Fruit fly (Drosophila melanogaster) whole organism, embryonic: ENCODE results near the gene CG12171.

Experiments
- Atf-2 ChIP-seq: fragments of 200-800 bp; sonication (Bioruptor generic); optimal IDR thresholded peaks from 2 replicates; lab custom pipeline; 2016; ENCODE audit warnings: missing biosample characterization, missing genetic modification characterization
- Awh ChIP-seq: fragments of 200-800 bp; sonication (Bioruptor generic); IDR thresholded peaks from 2 replicates; pipeline ENCODE4, ENCODE4 v1.3.6; 2022; ENCODE audit warnings: missing biosample characterization, missing genetic modification characterization
- BtbVII ChIP-seq: fragments of 200-800 bp; sonication (Bioruptor generic); optimal IDR thresholded peaks from 3 replicates; lab custom pipeline; 2017; ENCODE audit warnings: missing biosample characterization, mild to moderate bottlenecking, missing genetic modification characterization
- CG10147 ChIP-seq: fragments of 200-800 bp; sonication (Bioruptor generic); optimal IDR thresholded peaks from 2 replicates; lab custom pipeline; 2019; ENCODE audit warnings: missing biosample characterization, mild to moderate bottlenecking, missing genetic modification characterization, moderate library complexity
- CG10979 ChIP-seq: fragments of 200-800 bp; sonication (Bioruptor generic); optimal IDR thresholded peaks from 2 replicates; lab custom pipeline; 2018; ENCODE audit warnings: missing biosample characterization, mild to moderate bottlenecking, missing genetic modification characterization, moderate library complexity
- CG11504 ChIP-seq: fragments of 200-800 bp; sonication (Bioruptor generic); optimal IDR thresholded peaks from 3 replicates; lab custom pipeline; 2019; ENCODE audit warnings: missing biosample characterization, mild to moderate bottlenecking, missing genetic modification characterization, moderate library complexity
- CG1603 ChIP-seq: fragments of 200-800 bp; sonication (Bioruptor generic); optimal IDR thresholded peaks from 2 replicates; lab custom pipeline; 2019; ENCODE audit warnings: missing biosample characterization, mild to moderate bottlenecking, missing genetic modification characterization, moderate library complexity
- CG17361 ChIP-seq: fragments of 200-800 bp; sonication (Bioruptor generic); IDR thresholded peaks from 3 replicates; pipeline ENCODE4 v1.3.6; 2022; ENCODE audit warnings: missing biosample characterization, missing genetic modification characterization
- CG17802 ChIP-seq: fragments of 200-800 bp; sonication (Bioruptor generic); optimal IDR thresholded peaks from 2 replicates; lab custom pipeline; 2018; ENCODE audit warnings: missing biosample characterization, mild to moderate bottlenecking, missing genetic modification characterization, moderate library complexity
- CG17912 ChIP-seq: fragments of 200-800 bp; sonication (Bioruptor generic); optimal IDR thresholded peaks from 2 replicates; lab custom pipeline; 2018; ENCODE audit warnings: missing biosample characterization, mild to moderate bottlenecking, missing genetic modification characterization
- CG1832 ChIP-seq: fragments of 200-800 bp; sonication (Bioruptor generic); optimal IDR thresholded peaks from 2 replicates; lab custom pipeline; 2017; ENCODE audit warnings: missing biosample characterization, mild to moderate bottlenecking, missing genetic modification characterization, inconsistent platforms
- CG18764 ChIP-seq: fragments of 200-800 bp; sonication (Bioruptor generic); optimal IDR thresholded peaks from 3 replicates; lab custom pipeline; 2016; ENCODE audit warnings: missing biosample characterization, missing genetic modification characterization
- CG31365 ChIP-seq: fragments of 200-800 bp; sonication (Bioruptor generic); optimal IDR thresholded peaks from 2 replicates; lab custom pipeline; 2018; ENCODE audit warnings: missing biosample characterization, mild to moderate bottlenecking, missing genetic modification characterization
- CG34224 ChIP-seq: fragments of 200-800 bp; sonication (Bioruptor generic); IDR thresholded peaks from 3 replicates; pipeline ENCODE4 v1.3.6; 2022; ENCODE audit warnings: missing biosample characterization, missing genetic modification characterization; ENCODE audit not compliant: partially characterized antibody
- CG5953 ChIP-seq: fragments of 200-800 bp; sonication (Bioruptor generic); IDR thresholded peaks from 2 replicates; pipeline ENCODE4 v1.3.6; 2022; ENCODE audit warnings: missing biosample characterization, missing genetic modification characterization
- CG6254 ChIP-seq: fragments of 200-800 bp; sonication (Bioruptor generic); optimal IDR thresholded peaks from 3 replicates; lab custom pipeline; 2017; ENCODE audit warnings: mild to moderate bottlenecking, missing biosample characterization, missing genetic modification reagents, missing genetic modification characterization
- CG7839 ChIP-seq: fragments of 200-800 bp; sonication (Bioruptor generic); optimal IDR thresholded peaks from 3 replicates; lab custom pipeline; 2018; ENCODE audit warnings: missing biosample characterization, mild to moderate bottlenecking, missing genetic modification characterization, moderate library complexity
- CG9797 ChIP-seq: fragments of 200-800 bp; sonication (Bioruptor generic); optimal IDR thresholded peaks from 3 replicates; lab custom pipeline; 2018; ENCODE audit warnings: missing biosample characterization, mild to moderate bottlenecking, missing genetic modification characterization
- CHES-1-like ChIP-seq: fragments of 200-800 bp; sonication (Bioruptor generic); optimal IDR thresholded peaks from 2 replicates; lab custom pipeline; 2016; ENCODE audit warnings: missing biosample characterization, missing genetic modification characterization
- CTCF ChIP-seq: fragments of 200-800 bp; sonication (Bioruptor generic); optimal IDR thresholded peaks from 2 replicates; lab custom pipeline; 2017; ENCODE audit warnings: missing biosample characterization, mild to moderate bottlenecking, missing genetic modification characterization, moderate library complexity
- Dip3 ChIP-seq: fragments of 200-800 bp; sonication (Bioruptor generic); optimal IDR thresholded peaks from 3 replicates; lab custom pipeline; 2016; ENCODE audit warnings: missing biosample characterization, missing genetic modification characterization
- HLH4C ChIP-seq: fragments of 200-800 bp; sonication (Bioruptor generic); IDR thresholded peaks from 3 replicates; pipeline ENCODE4 v1.3.6; 2022; ENCODE audit warnings: missing biosample characterization, missing genetic modification characterization; ENCODE audit not compliant: partially characterized antibody
- MTF-1 ChIP-seq: fragments of 200-800 bp; sonication (Bioruptor generic); optimal IDR thresholded peaks from 2 replicates; lab custom pipeline; 2018; ENCODE audit warnings: missing biosample characterization, mild to moderate bottlenecking, missing genetic modification characterization, borderline replicate concordance
- Mrtf ChIP-seq: fragments of 200-800 bp; sonication (Bioruptor generic); IDR thresholded peaks from 3 replicates; pipeline ENCODE4 v1.3.6; 2022; ENCODE audit warnings: missing biosample characterization, missing genetic modification characterization
- Neu2 ChIP-seq: fragments of 200-800 bp; sonication (Bioruptor generic); optimal IDR thresholded peaks from 3 replicates; lab custom pipeline; 2016; ENCODE audit warnings: missing biosample characterization, missing genetic modification characterization, borderline replicate concordance
- Opbp ChIP-seq: fragments of 200-800 bp; sonication (Bioruptor generic); IDR thresholded peaks from 3 replicates; pipeline ENCODE4 v1.3.6; 2022; ENCODE audit warnings: missing biosample characterization, missing genetic modification characterization; ENCODE audit not compliant: partially characterized antibody
- Poxn ChIP-seq: fragments of 200-800 bp; sonication (Bioruptor generic); IDR thresholded peaks from 2 replicates; pipeline ENCODE4 v1.3.6; 2022; ENCODE audit warnings: missing biosample characterization, missing genetic modification characterization
- Rx ChIP-seq: fragments of 200-800 bp; sonication (Bioruptor generic); IDR thresholded peaks from 2 replicates; pipeline ENCODE4 v1.3.6; 2022; ENCODE audit warnings: missing biosample characterization, missing genetic modification characterization
- Sry-δ ChIP-seq: fragments of 200-800 bp; sonication (Bioruptor generic); optimal IDR thresholded peaks from 2 replicates; lab custom pipeline; 2016; ENCODE audit warnings: missing biosample characterization, missing genetic modification characterization
- Ssrp ChIP-seq: fragments of 200-800 bp; sonication (Bioruptor generic); optimal IDR thresholded peaks from 2 replicates; lab custom pipeline; 2018; ENCODE audit warnings: missing biosample characterization, mild to moderate bottlenecking, missing genetic modification characterization, moderate library complexity
- Trl ChIP-seq, 3 experiments: fragments of >200 bp in 2 of 3; fragments of 200-800 bp in 1 of 3; sonication (Bioruptor generic) in 1 of 3; optimal IDR thresholded peaks; 2 replicates in 1 of 3; 3 replicates in 2 of 3; lab custom pipeline; 2016 to 2017; ENCODE audit warnings: missing biosample characterization in 1 of 3, missing genetic modification characterization in 1 of 3
- Xrp1 ChIP-seq: fragments of 200-800 bp; sonication (Bioruptor generic); IDR thresholded peaks from 2 replicates; pipeline ENCODE4 v1.3.6; 2022; ENCODE audit warnings: missing biosample characterization, missing genetic modification characterization
- YL-1 ChIP-seq: fragments of 200-800 bp; sonication (Bioruptor generic); optimal IDR thresholded peaks from 3 replicates; lab custom pipeline; 2017; ENCODE audit warnings: missing biosample characterization, mild to moderate bottlenecking, missing genetic modification characterization
- ase ChIP-seq: fragments of 200-800 bp; sonication (Bioruptor generic); IDR thresholded peaks from 3 replicates; pipeline ENCODE4 v1.3.6; 2022; ENCODE audit warnings: missing biosample characterization, missing genetic modification characterization
- az2 ChIP-seq: fragments of 200-800 bp; sonication (Bioruptor generic); optimal IDR thresholded peaks from 3 replicates; lab custom pipeline; 2016; ENCODE audit warnings: missing biosample characterization, missing genetic modification characterization
- bsh ChIP-seq, 2 experiments: fragments of 200-800 bp; sonication (Bioruptor generic); optimal IDR thresholded peaks; 2 replicates each; lab custom pipeline; 2017 to 2018; ENCODE audit warnings: mild to moderate bottlenecking in 2 of 2, missing biosample characterization in 2 of 2, missing genetic modification characterization in 2 of 2, moderate library complexity in 1 of 2
- caup ChIP-seq: fragments of 200-800 bp; sonication (Bioruptor generic); optimal IDR thresholded peaks from 3 replicates; lab custom pipeline; 2017; ENCODE audit warnings: missing biosample characterization, mild to moderate bottlenecking, missing genetic modification characterization, moderate library complexity; ENCODE audit not compliant: severe bottlenecking
- en ChIP-seq: fragments of 200-800 bp; sonication (Bioruptor generic); optimal IDR thresholded peaks from 2 replicates; lab custom pipeline; 2016; ENCODE audit warnings: missing biosample characterization, missing genetic modification characterization
- hth ChIP-seq: fragments of >200 bp; optimal IDR thresholded peaks from 2 replicates; lab custom pipeline; 2017; ENCODE audit warnings: inconsistent platforms
- ind ChIP-seq: fragments of 200-800 bp; sonication (Bioruptor generic); optimal IDR thresholded peaks from 3 replicates; lab custom pipeline; 2016; ENCODE audit warnings: missing biosample characterization, missing genetic modification characterization
- pzg ChIP-seq: fragments of 200-800 bp; sonication (Bioruptor generic); optimal IDR thresholded peaks from 3 replicates; lab custom pipeline; 2018; ENCODE audit warnings: missing biosample characterization, mild to moderate bottlenecking, missing genetic modification characterization, moderate library complexity
- ro ChIP-seq: fragments of 200-800 bp; sonication (Bioruptor generic); IDR thresholded peaks from 2 replicates; pipeline ENCODE4 v1.3.6; 2022; ENCODE audit warnings: missing biosample characterization, missing genetic modification characterization
- run ChIP-seq: fragments of 200-800 bp; sonication (Bioruptor generic); optimal IDR thresholded peaks from 3 replicates; lab custom pipeline; 2018; ENCODE audit warnings: missing biosample characterization, mild to moderate bottlenecking, missing genetic modification characterization
- salm ChIP-seq: fragments of 200-800 bp; sonication (Bioruptor generic); optimal IDR thresholded peaks from 2 replicates; lab custom pipeline; 2018; ENCODE audit warnings: missing biosample characterization, mild to moderate bottlenecking, missing genetic modification characterization
- schlank ChIP-seq: fragments of 200-800 bp; sonication (Bioruptor generic); optimal IDR thresholded peaks from 2 replicates; lab custom pipeline; 2018; ENCODE audit warnings: missing biosample characterization, mild to moderate bottlenecking, missing genetic modification characterization
- seq ChIP-seq: fragments of 200-800 bp; sonication (Bioruptor generic); IDR thresholded peaks from 2 replicates; pipeline ENCODE4 v1.3.6; 2022; ENCODE audit warnings: missing biosample characterization, missing genetic modification characterization
- slp2 ChIP-seq: fragments of 200-800 bp; sonication (Bioruptor generic); optimal IDR thresholded peaks from 2 replicates; lab custom pipeline; 2016; ENCODE audit warnings: missing biosample characterization, missing genetic modification characterization
- sob ChIP-seq: fragments of 200-800 bp; sonication (Bioruptor generic); IDR thresholded peaks from 2 replicates; pipeline ENCODE4 v1.3.6; 2022; ENCODE audit warnings: missing biosample characterization, missing genetic modification characterization
- ssp ChIP-seq: fragments of 200-800 bp; sonication (Bioruptor generic); IDR thresholded peaks from 2 replicates; pipeline ENCODE4 v1.3.6; 2022; ENCODE audit warnings: missing biosample characterization, missing genetic modification characterization
- tx ChIP-seq: fragments of 200-800 bp; sonication (Bioruptor generic); optimal IDR thresholded peaks from 2 replicates; lab custom pipeline; 2016; ENCODE audit warnings: missing biosample characterization, missing genetic modification characterization
- yki ChIP-seq: fragments of >200 bp; optimal IDR thresholded peaks from 3 replicates; lab custom pipeline; 2018

CG12171 gene

DNA sequence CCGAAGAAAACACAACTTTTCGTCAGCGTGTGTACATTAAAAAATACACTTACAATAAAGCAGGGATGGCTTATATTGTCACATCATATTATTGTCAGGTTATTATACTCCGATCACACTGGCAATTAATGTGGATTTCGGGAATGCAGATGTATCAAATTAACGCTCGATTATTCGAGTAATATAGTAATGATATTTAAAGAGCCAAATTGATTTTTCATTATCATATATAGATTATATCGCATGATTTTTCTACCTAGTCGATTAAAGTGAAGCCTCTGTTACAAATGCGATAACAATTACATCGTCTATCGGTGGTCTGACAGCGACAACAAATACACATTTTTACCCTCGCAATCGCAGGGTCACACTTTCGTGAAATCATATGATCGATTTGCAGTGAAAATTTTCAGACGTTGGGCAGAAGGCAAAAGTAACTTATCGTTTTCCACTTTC lies 42.0 kb upstream of the CG12171 start, which contains the start of the genes noi and Vha26 (continued):
- TF ChIP-seq BtbVII (no peak), CG11504 (tag; lab: Kevin White, UChicago) (no peak), ro (GFP tag; lab: Robert Waterston, UW) (no peak), CG7839 (tag; lab: Kevin White, UChicago) (no peak), Xrp1 (GFP tag; lab: Robert Waterston, UW) (peak; percentile 10; the same call in 1 of the 2 replicates), yki (lab: Kevin White, UChicago) (no peak), Sry-δ (peak; percentile 74), ind (peak; percentile 38), CG17802 (tag; lab: Kevin White, UChicago) (peak; percentile 94), CG31365 (no peak), Trl (optimal IDR thresholded peaks at IDR 0.05; lab: Kevin White, UChicago) (no peak), Trl (GFP tag; optimal IDR thresholded peaks at IDR 0.05; lab: Kevin White, UChicago) (no peak), az2 (GFP tag; lab: Kevin White, UChicago) (peak; percentile 3), tx (GFP tag; lab: Kevin White, UChicago) (no peak), Rx (GFP tag; lab: Robert Waterston, UW) (no peak), bsh (GFP tag; optimal IDR thresholded peaks at IDR 0.05; lab: Kevin White, UChicago) (peak in 1 of 2 experiments; percentile 30), CHES-1-like (GFP tag; lab: Kevin White, UChicago) (peak; percentile 3), Ssrp (tag; lab: Kevin White, UChicago) (no peak), hth (no peak), en (no peak), CG17361 (GFP tag; lab: Robert Waterston, UW) (peak; percentile 74; the same call in 2 of the 3 replicates), CG1832 (GFP tag; lab: Kevin White, UChicago) (no peak), CG5953 (no peak), CG10147 (no peak), sob (GFP tag; lab: Robert Waterston, UW) (0 out of 2 replicates have a peak, but pooled peaks have one; percentile 43), Mrtf (GFP tag; lab: Robert Waterston, UW) (no peak), CG10979 (tag; lab: Kevin White, UChicago) (peak; percentile 21), Neu2 (no peak), CG34224 (peak; percentile 47; the same call in 2 of the 3 replicates), slp2 (GFP tag; lab: Kevin White, UChicago) (no peak), CG9797 (peak; percentile 86), YL-1 (GFP tag; lab: Kevin White, UChicago) (peak; percentile 45), CG6254 (GFP tag; lab: Kevin White, UChicago) (no peak), run (tag; lab: Kevin White, UChicago) (no peak), Opbp (no peak; the same call in 2 of the 3 replicates), MTF-1 (GFP tag; lab: Kevin White, UChicago) (no peak), Awh (no peak), CG17912 (GFP tag; lab: Kevin White, UChicago) (no peak), ase (0 out of 3 replicates have a peak, but pooled peaks have one; percentile 8), CTCF (GFP tag; lab: Kevin White, UChicago) (peak; percentile 7), seq (GFP tag; lab: Robert Waterston, UW) (no peak), Dip3 (GFP tag; lab: Kevin White, UChicago) (peak; percentile 29), CG1603 (tag; lab: Kevin White, UChicago) (peak; percentile 85), Poxn (GFP tag; lab: Robert Waterston, UW) (no peak), schlank (tag; lab: Kevin White, UChicago) (no peak), pzg (GFP tag; lab: Kevin White, UChicago) (peak; percentile 90), salm (tag; lab: Kevin White, UChicago) (no peak), ssp (GFP tag; lab: Robert Waterston, UW) (peak; percentile 98), CG18764 (peak; percentile 29), caup (peak; percentile 31), HLH4C (GFP tag; lab: Robert Waterston, UW) (peak; percentile 69), Atf-2 (no peak)
